Worm (Caenorhabditis elegans): ENCODE data around the gene pdi-1.

Gene pdi-1

ce11 chrIII:3743367-3743766 is 42.1 kb upstream of the pdi-1 start:
- TF ChIP-seq sem-4 (tag; optimal IDR thresholded peaks at IDR 0.05) (no peak), ztf-11 (tag; optimal IDR thresholded peaks at IDR 0.05) (no peak), nhr-237 (tag; optimal IDR thresholded peaks at IDR 0.05) (no peak), ceh-82 (tag; optimal IDR thresholded peaks at IDR 0.05) (no peak), sma-3 (GFP tag; optimal IDR thresholded peaks at IDR 0.05) (no peak), ceh-16 (tag; optimal IDR thresholded peaks at IDR 0.05) (no peak), elt-1 (tag; optimal IDR thresholded peaks at IDR 0.05) (no peak), gmeb-1 (tag; optimal IDR thresholded peaks at IDR 0.05) (no peak), Y55F3AM.14 (GFP tag; optimal IDR thresholded peaks at IDR 0.05) (no peak), alr-1 (tag; optimal IDR thresholded peaks at IDR 0.05) (no peak), fos-1 (tag; optimal IDR thresholded peaks at IDR 0.05) (no peak)

ce11 chrIII:3742090-3742489 is 40.8 kb upstream of the pdi-1 start:
- no peak for TF ChIP-seq C34F6.9 (tag; optimal IDR thresholded peaks at IDR 0.05)
- TF ChIP-seq ceh-82 (tag; optimal IDR thresholded peaks at IDR 0.05): no peak
- no peak for TF ChIP-seq unc-62 (GFP tag; optimal IDR thresholded peaks at IDR 0.05)
- TF ChIP-seq nhr-6 (tag; optimal IDR thresholded peaks at IDR 0.05): no peak
- TF ChIP-seq ztf-4 (tag; optimal IDR thresholded peaks at IDR 0.05): no peak
- TF ChIP-seq mdl-1 (tag; optimal IDR thresholded peaks at IDR 0.05): no peak
- no peak for TF ChIP-seq ama-1 (optimal IDR thresholded peaks at IDR 0.05)
- no peak for TF ChIP-seq skn-1 (tag; optimal IDR thresholded peaks at IDR 0.05)
- no peak for TF ChIP-seq mab-5 (tag; optimal IDR thresholded peaks at IDR 0.05)
- no peak for TF ChIP-seq alr-1 (tag; optimal IDR thresholded peaks at IDR 0.05)
- TF ChIP-seq gmeb-1 (tag; optimal IDR thresholded peaks at IDR 0.05): no peak
- no peak for TF ChIP-seq ztf-11 (tag; optimal IDR thresholded peaks at IDR 0.05)
- TF ChIP-seq Y55F3AM.14 (GFP tag; optimal IDR thresholded peaks at IDR 0.05): no peak
- no peak for TF ChIP-seq blmp-1 (tag; optimal IDR thresholded peaks at IDR 0.05; ENCODE audit: insufficient read depth)
- TF ChIP-seq aly-2 (tag; optimal IDR thresholded peaks at IDR 0.05): no peak
- TF ChIP-seq F13H6.1 (tag; optimal IDR thresholded peaks at IDR 0.05): no peak
- no peak for TF ChIP-seq lin-11 (tag; optimal IDR thresholded peaks at IDR 0.05)
- TF ChIP-seq sma-9 (GFP tag; optimal IDR thresholded peaks at IDR 0.05): no peak
- TF ChIP-seq sma-9 (tag; optimal IDR thresholded peaks at IDR 0.05): no peak
- TF ChIP-seq elt-3 (tag; optimal IDR thresholded peaks at IDR 0.05): no peak
- no peak for TF ChIP-seq zag-1 (tag; optimal IDR thresholded peaks at IDR 0.05)

ce11 chrIII:3738331-3738730 is 37.1 kb upstream of the pdi-1 start:
- TF ChIP-seq aly-2 (tag; optimal IDR thresholded peaks at IDR 0.05) (no peak), blmp-1 (tag; optimal IDR thresholded peaks at IDR 0.05; ENCODE audit: insufficient read depth) (no peak), dmd-4 (tag; optimal IDR thresholded peaks at IDR 0.05) (no peak), nhr-129 (tag; optimal IDR thresholded peaks at IDR 0.05) (no peak), nhr-6 (tag; optimal IDR thresholded peaks at IDR 0.05) (no peak), unc-39 (tag; optimal IDR thresholded peaks at IDR 0.05) (no peak)

- TF ChIP-seq R02D3.7 (tag; optimal IDR thresholded peaks at IDR 0.05) (no peak), peb-1 (tag; optimal IDR thresholded peaks at IDR 0.05) (no peak), nhr-12 (tag; optimal IDR thresholded peaks at IDR 0.05) (no peak), nhr-25 (tag; optimal IDR thresholded peaks at IDR 0.05) (no peak), crh-2 (tag; optimal IDR thresholded peaks at IDR 0.05) (no peak), ceh-82 (tag; optimal IDR thresholded peaks at IDR 0.05) (no peak), ama-1 (optimal IDR thresholded peaks at IDR 0.05) (no peak)
Observed at ce11 chrIII:3737742-3738141, 36.5 kb upstream of the pdi-1 start.

ce11 chrIII:3736302-3736701 is 35.0 kb upstream of the pdi-1 start, which contains the start of gene F34D10.4:
F34D10.4 (plus strand) TSS chrIII:3736602.
- no peak for TF ChIP-seq sem-4 (tag; optimal IDR thresholded peaks at IDR 0.05)
